Worm (Caenorhabditis elegans) whole organism, late embryonic: ENCODE data around the gene AH10.4.

Source experiments
- C08G9.2 ChIP-seq: sonication (generic microtip); optimal IDR thresholded peaks from 2 replicates; lab custom pipeline; 2016; ENCODE audit warnings: mild to moderate bottlenecking, missing genetic modification characterization, moderate library complexity, missing compliant biosample characterization
- F13H6.1 ChIP-seq: sonication (generic microtip); optimal IDR thresholded peaks from 2 replicates; lab custom pipeline; 2016; ENCODE audit warnings: missing genetic modification characterization, missing compliant biosample characterization
- Y22D7AL.16 ChIP-seq: sonication (generic microtip); optimal IDR thresholded peaks from 2 replicates; lab custom pipeline; 2016; ENCODE audit warnings: missing genetic modification characterization, missing compliant biosample characterization
- ahr-1 ChIP-seq: sonication (generic microtip); optimal IDR thresholded peaks from 2 replicates; lab custom pipeline; 2016; ENCODE audit warnings: missing genetic modification characterization, missing compliant biosample characterization
- ama-1 ChIP-seq: fragments of 150-350 bp; optimal IDR thresholded peaks from 2 replicates; lab custom pipeline; 2014
- ceh-14 ChIP-seq: sonication (generic microtip); optimal IDR thresholded peaks from 2 replicates; lab custom pipeline; 2016; ENCODE audit warnings: missing genotype, missing genetic modification characterization, missing compliant biosample characterization
- ceh-18 ChIP-seq: sonication (generic microtip); optimal IDR thresholded peaks from 2 replicates; lab custom pipeline; 2016; ENCODE audit warnings: missing genetic modification characterization, missing compliant biosample characterization
- ceh-19 ChIP-seq: fragments of 200-800 bp; sonication (Bioruptor generic); optimal IDR thresholded peaks from 2 replicates; lab custom pipeline; 2018; ENCODE audit warnings: mild to moderate bottlenecking, missing genetic modification characterization, missing compliant biosample characterization
- ceh-2 ChIP-seq: sonication (generic microtip); optimal IDR thresholded peaks from 2 replicates; lab custom pipeline; 2016; ENCODE audit warnings: missing genotype, missing genetic modification characterization, missing compliant biosample characterization
- ceh-24 ChIP-seq: sonication (generic microtip); optimal IDR thresholded peaks from 2 replicates; lab custom pipeline; 2016; ENCODE audit warnings: mild to moderate bottlenecking, missing genetic modification characterization, missing compliant biosample characterization
- ceh-30 ChIP-seq: fragments of 150-350 bp; optimal IDR thresholded peaks from 2 replicates; lab custom pipeline; 2014; ENCODE audit warnings: missing biosample characterization, missing genetic modification characterization
- ceh-31 ChIP-seq: sonication (generic microtip); optimal IDR thresholded peaks from 2 replicates; lab custom pipeline; 2016; ENCODE audit warnings: missing genetic modification characterization, missing compliant biosample characterization
- ceh-48 ChIP-seq: sonication (generic microtip); optimal IDR thresholded peaks from 2 replicates; lab custom pipeline; 2016; ENCODE audit warnings: missing genetic modification characterization, inconsistent platforms, missing compliant biosample characterization
- ceh-6 ChIP-seq: fragments of 200-800 bp; sonication (Bioruptor generic); optimal IDR thresholded peaks from 2 replicates; lab custom pipeline; 2018; ENCODE audit warnings: mild to moderate bottlenecking, missing genetic modification characterization, missing compliant biosample characterization
- che-1 ChIP-seq: sonication (generic microtip); optimal IDR thresholded peaks from 2 replicates; lab custom pipeline; 2016; ENCODE audit warnings: mild to moderate bottlenecking, missing genetic modification characterization, missing compliant biosample characterization
- dve-1 ChIP-seq: sonication (generic microtip); optimal IDR thresholded peaks from 2 replicates; lab custom pipeline; 2017; ENCODE audit warnings: antibody characterized with exemption, mild to moderate bottlenecking, missing genetic modification characterization, missing compliant biosample characterization
- fkh-6 ChIP-seq: sonication (generic microtip); optimal IDR thresholded peaks from 2 replicates; lab custom pipeline; 2016; ENCODE audit warnings: missing genetic modification characterization, missing compliant biosample characterization
- hlh-30 ChIP-seq: sonication (generic microtip); optimal IDR thresholded peaks from 2 replicates; lab custom pipeline; 2017; ENCODE audit warnings: antibody characterized with exemption, missing genetic modification characterization, missing compliant biosample characterization; ENCODE audit not compliant: insufficient read depth
- hlh-6 ChIP-seq: sonication (generic microtip); optimal IDR thresholded peaks from 2 replicates; lab custom pipeline; 2016; ENCODE audit warnings: missing genotype, missing genetic modification characterization, missing compliant biosample characterization
- hlh-8 ChIP-seq: sonication (generic microtip); optimal IDR thresholded peaks from 2 replicates; lab custom pipeline; 2016; ENCODE audit warnings: missing genotype, missing genetic modification characterization, missing compliant biosample characterization
- lin-11 ChIP-seq: fragments of 200-800 bp; sonication (Bioruptor generic); optimal IDR thresholded peaks from 2 replicates; lab custom pipeline; 2018; ENCODE audit warnings: mild to moderate bottlenecking, missing genetic modification characterization, missing compliant biosample characterization
- nfya-1 ChIP-seq: sonication (generic microtip); optimal IDR thresholded peaks from 2 replicates; lab custom pipeline; 2017; ENCODE audit warnings: missing genetic modification characterization, mild to moderate bottlenecking, missing compliant biosample characterization, antibody characterized with exemption, moderate library complexity
- nhr-11 ChIP-seq: fragments of 150-350 bp; optimal IDR thresholded peaks from 2 replicates; lab custom pipeline; 2014; ENCODE audit warnings: missing biosample characterization, missing genetic modification characterization
- npax-4 ChIP-seq: sonication (generic microtip); optimal IDR thresholded peaks from 2 replicates; lab custom pipeline; 2016; ENCODE audit warnings: missing genetic modification characterization, missing compliant biosample characterization
- odd-2 ChIP-seq: sonication (generic microtip); optimal IDR thresholded peaks from 2 replicates; lab custom pipeline; 2017; ENCODE audit warnings: antibody characterized with exemption, mild to moderate bottlenecking, missing genetic modification characterization, missing compliant biosample characterization
- pat-9 ChIP-seq: fragments of 200-800 bp; sonication (Bioruptor generic); optimal IDR thresholded peaks from 2 replicates; lab custom pipeline; 2018; ENCODE audit warnings: mild to moderate bottlenecking, missing genetic modification characterization, moderate library complexity, missing compliant biosample characterization
- pax-1 ChIP-seq: fragments of 150-350 bp; optimal IDR thresholded peaks from 2 replicates; lab custom pipeline; 2014; ENCODE audit warnings: missing biosample characterization, missing genetic modification characterization
- pha-4 ChIP-seq: fragments of 150-350 bp; optimal IDR thresholded peaks from 2 replicates; lab custom pipeline; 2018; ENCODE audit warnings: missing biosample characterization, missing genetic modification reagents, missing genetic modification characterization
- pqm-1 ChIP-seq: sonication (generic microtip); optimal IDR thresholded peaks from 2 replicates; lab custom pipeline; 2016; ENCODE audit warnings: missing genetic modification characterization, missing compliant biosample characterization
- sox-2 ChIP-seq: fragments of 200-800 bp; sonication (Bioruptor generic); IDR thresholded peaks from 2 replicates; pipeline ENCODE4 v1.3.6; 2022; ENCODE audit warnings: missing genetic modification reagents, missing genetic modification characterization, missing compliant biosample characterization
- tbx-2 ChIP-seq: sonication (generic microtip); optimal IDR thresholded peaks from 2 replicates; lab custom pipeline; 2016; ENCODE audit warnings: missing genetic modification characterization, missing compliant biosample characterization
- unc-42 ChIP-seq: sonication (generic microtip); optimal IDR thresholded peaks from 2 replicates; lab custom pipeline; 2016; ENCODE audit warnings: missing genotype, missing genetic modification characterization, missing compliant biosample characterization
- unc-55 ChIP-seq: sonication (generic microtip); optimal IDR thresholded peaks from 2 replicates; lab custom pipeline; 2017; ENCODE audit warnings: missing biosample characterization, missing genetic modification reagents, missing genetic modification characterization
- unc-86 ChIP-seq: sonication (generic microtip); optimal IDR thresholded peaks from 2 replicates; lab custom pipeline; 2016; ENCODE audit warnings: missing genetic modification characterization, missing compliant biosample characterization
- ztf-16 ChIP-seq: sonication (generic microtip); optimal IDR thresholded peaks from 2 replicates; lab custom pipeline; 2017; ENCODE audit warnings: missing genetic modification characterization, missing compliant biosample characterization

The AH10.4 gene

ce11 chrV:14098519-14098918, 39.1 kb downstream of the AH10.4 start, which contains the start of the genes D1086.2 and D1086.1:
D1086.2 (minus strand) TSS chrV:14098668.
D1086.1 (plus strand) TSS chrV:14098858.
- TF ChIP-seq fkh-6 (tag; lab: Kevin White, UChicago) (no peak), hlh-8 (tag; lab: Kevin White, UChicago) (no peak)

- TF ChIP-seq sox-2 (GFP tag; lab: Robert Waterston, UW) (no peak), fkh-6 (tag; lab: Kevin White, UChicago) (no peak), F13H6.1 (tag; lab: Kevin White, UChicago) (no peak), unc-42 (tag; lab: Kevin White, UChicago) (no peak), hlh-6 (tag; lab: Kevin White, UChicago) (no peak), ceh-30 (tag; lab: Kevin White, UChicago) (no peak), nhr-11 (tag; lab: Kevin White, UChicago) (no peak), pat-9 (no peak), ceh-24 (tag; lab: Kevin White, UChicago) (no peak), ceh-31 (tag; lab: Kevin White, UChicago) (no peak), pha-4 (tag; lab: Kevin White, UChicago) (no peak), npax-4 (no peak), ceh-6 (GFP tag; lab: Kevin White, UChicago) (no peak), unc-55 (GFP tag; lab: Kevin White, UChicago) (no peak), tbx-2 (no peak), unc-86 (tag; lab: Kevin White, UChicago) (no peak)
These were observed 40.3 kb downstream of the AH10.4 start for ce11 chrV:14097358-14097757.

ce11 chrV:14094953-14095352, 42.7 kb downstream of the AH10.4 start:
- TF ChIP-seq nfya-1 (tag; lab: Kevin White, UChicago) (no peak), sox-2 (GFP tag; lab: Robert Waterston, UW) (no peak), hlh-30 (tag; lab: Kevin White, UChicago) (no peak), hlh-6 (tag; lab: Kevin White, UChicago) (no peak), ceh-14 (no peak), odd-2 (tag; lab: Kevin White, UChicago) (no peak), unc-55 (GFP tag; lab: Kevin White, UChicago) (peak; percentile 9)

- TF ChIP-seq ceh-24 (tag; lab: Kevin White, UChicago) (no peak), C08G9.2 (tag; lab: Kevin White, UChicago) (no peak), pqm-1 (tag; lab: Kevin White, UChicago) (no peak), ahr-1 (tag; lab: Kevin White, UChicago) (no peak), unc-86 (tag; lab: Kevin White, UChicago) (no peak), ceh-18 (tag; lab: Kevin White, UChicago) (no peak), ceh-2 (tag; lab: Kevin White, UChicago) (no peak), Y22D7AL.16 (no peak), dve-1 (tag; lab: Kevin White, UChicago) (no peak), unc-55 (GFP tag; lab: Kevin White, UChicago) (no peak), hlh-6 (tag; lab: Kevin White, UChicago) (no peak), lin-11 (tag; lab: Kevin White, UChicago) (no peak), pax-1 (tag; lab: Kevin White, UChicago) (no peak), ceh-48 (no peak), ceh-14 (no peak), ztf-16 (tag; lab: Kevin White, UChicago) (no peak), ama-1 (lab: Kevin White, UChicago) (no peak), nhr-11 (tag; lab: Kevin White, UChicago) (no peak), ceh-19 (GFP tag; lab: Kevin White, UChicago) (no peak), che-1 (tag; lab: Kevin White, UChicago) (no peak)
- TF ChIP-seq, all 69 proteins: peak for 0
These were observed 43.1 kb downstream of the AH10.4 start for ce11 chrV:14094546-14094945.
